Fruit fly (Drosophila melanogaster): Measurements from ENCODE around the gene CG7990.
A peak's percentile ranks its signal among the peaks of the same experiment; 100 is the strongest.

The CG7990 gene

dm6 chrX:19191050-19191449 is 10.7 kb downstream of the CG7990 start:
- no peak for TF ChIP-seq Smox (GFP tag; optimal IDR thresholded peaks at IDR 0.05)
- no peak for TF ChIP-seq CG31627 (GFP tag; optimal IDR thresholded peaks at IDR 0.05)
- TF ChIP-seq Hr39 (GFP tag; optimal IDR thresholded peaks at IDR 0.05): no peak
- TF ChIP-seq CG10669 (GFP tag; optimal IDR thresholded peaks at IDR 0.05): no peak
- TF ChIP-seq CG8119 (GFP tag; IDR thresholded peaks at IDR 0.05): no peak
- no peak for TF ChIP-seq Lpt (GFP tag; optimal IDR thresholded peaks at IDR 0.05)
- TF ChIP-seq net (GFP tag; optimal IDR thresholded peaks at IDR 0.05): no peak
- TF ChIP-seq Eip78C (GFP tag): no peak
- TF ChIP-seq Sox14 (GFP tag; optimal IDR thresholded peaks at IDR 0.05): no peak
- TF ChIP-seq eg (GFP tag; IDR thresholded peaks at IDR 0.05): no peak
- no peak for TF ChIP-seq CG7368 (GFP tag; optimal IDR thresholded peaks at IDR 0.05)
- TF ChIP-seq Hr4 (GFP tag; optimal IDR thresholded peaks at IDR 0.05): no peak
- no peak for TF ChIP-seq CG15336 (GFP tag; IDR thresholded peaks at IDR 0.05)
- TF ChIP-seq CG6808 (GFP tag; optimal IDR thresholded peaks at IDR 0.05): no peak
- no peak for TF ChIP-seq CG16779 (tag; optimal IDR thresholded peaks at IDR 0.05)
- TF ChIP-seq Gug (GFP tag; IDR thresholded peaks at IDR 0.05): no peak
- TF ChIP-seq CG34406 (GFP tag; optimal IDR thresholded peaks at IDR 0.05): no peak

- TF ChIP-seq CG10669 (GFP tag; optimal IDR thresholded peaks at IDR 0.05) (no peak), Hr38 (GFP tag; optimal IDR thresholded peaks at IDR 0.05) (no peak), CG1621 (tag; optimal IDR thresholded peaks at IDR 0.05) (no peak), acj6 (GFP tag; optimal IDR thresholded peaks at IDR 0.05) (no peak), CG16779 (tag; optimal IDR thresholded peaks at IDR 0.05) (no peak), dac (GFP tag; optimal IDR thresholded peaks at IDR 0.05) (no peak), Blimp-1 (GFP tag; optimal IDR thresholded peaks at IDR 0.05) (no peak), Sox14 (GFP tag; optimal IDR thresholded peaks at IDR 0.05) (no peak), CG3032 (tag; optimal IDR thresholded peaks at IDR 0.05) (peak; percentile 10), CG6163 (GFP tag; IDR thresholded peaks at IDR 0.05) (peak; percentile 63; the same call in 2 of the 3 replicates), Ets96B (tag; optimal IDR thresholded peaks at IDR 0.05) (no peak), Met (GFP tag; optimal IDR thresholded peaks at IDR 0.05) (no peak), topi (GFP tag; optimal IDR thresholded peaks at IDR 0.05) (no peak), pdm3 (GFP tag; optimal IDR thresholded peaks at IDR 0.05) (no peak), fd59A (GFP tag; optimal IDR thresholded peaks at IDR 0.05) (no peak), Eip78C (GFP tag) (peak; percentile 74), CG4318 (GFP tag; optimal IDR thresholded peaks at IDR 0.05) (no peak), eg (GFP tag; IDR thresholded peaks at IDR 0.05) (peak; percentile 48; the same call in 2 of the 3 replicates), salr (GFP tag; optimal IDR thresholded peaks at IDR 0.05) (no peak), CG11902 (GFP tag; optimal IDR thresholded peaks at IDR 0.05) (no peak), fd85E (GFP tag; optimal IDR thresholded peaks at IDR 0.05) (no peak), CG32006 (GFP tag; optimal IDR thresholded peaks at IDR 0.05) (no peak), CG3919 (GFP tag; optimal IDR thresholded peaks at IDR 0.05) (no peak), vri (GFP tag; optimal IDR thresholded peaks at IDR 0.05) (no peak), lz (GFP tag; optimal IDR thresholded peaks at IDR 0.05) (no peak), CG10631 (GFP tag; optimal IDR thresholded peaks at IDR 0.05) (no peak), CG6276 (GFP tag; optimal IDR thresholded peaks at IDR 0.05) (no peak), Sox15 (GFP tag; optimal IDR thresholded peaks at IDR 0.05) (no peak), CG8632 (GFP tag; optimal IDR thresholded peaks at IDR 0.05) (no peak), svp (GFP tag) (no peak), spab (GFP tag; optimal IDR thresholded peaks at IDR 0.05) (no peak), CG8319 (GFP tag; optimal IDR thresholded peaks at IDR 0.05) (no peak), Gug (GFP tag; IDR thresholded peaks at IDR 0.05) (peak; percentile 22; the same call in 1 of the 2 replicates), OdsH (GFP tag; optimal IDR thresholded peaks at IDR 0.05) (no peak), CG6792 (GFP tag; optimal IDR thresholded peaks at IDR 0.05) (no peak), Sox102F (GFP tag; optimal IDR thresholded peaks at IDR 0.05) (no peak), fkh (GFP tag; optimal IDR thresholded peaks at IDR 0.05) (no peak), CG8119 (GFP tag; IDR thresholded peaks at IDR 0.05) (no peak), Ets21C (GFP tag; optimal IDR thresholded peaks at IDR 0.05) (no peak), CG7368 (GFP tag; optimal IDR thresholded peaks at IDR 0.05) (no peak), CG11294 (GFP tag; IDR thresholded peaks at IDR 0.05) (no peak), CG11762 (GFP tag; optimal IDR thresholded peaks at IDR 0.05; ENCODE audit: insufficient read depth) (no peak)
Measured at dm6 chrX:19189903-19190302, 11.9 kb downstream of the CG7990 start, which contains the start of gene HP1D3csd. Gene HP1D3csd (plus strand): TSS chrX:19190214.
